Worm (Caenorhabditis elegans) whole organism, young adult: ENCODE data around the gene bgnt-1.3.

Experiments used
- F52B5.7 ChIP-seq: sonication (generic microtip); optimal IDR thresholded peaks from 2 replicates; lab custom pipeline; 2016; ENCODE audit warnings: mild to moderate bottlenecking, missing genetic modification characterization, missing compliant biosample characterization
- nfya-1 ChIP-seq: sonication (generic microtip); optimal IDR thresholded peaks from 2 replicates; lab custom pipeline; 2017; ENCODE audit warnings: antibody characterized with exemption, missing compliant biosample characterization, missing genetic modification characterization, borderline replicate concordance; ENCODE audit not compliant: insufficient read depth
- rpc-1 ChIP-seq, 2 experiments: fragments of 150-350 bp in 1 of 2; sonication (generic microtip) in 1 of 2; optimal IDR thresholded peaks; 2 replicates each; lab custom pipeline; 2014 to 2018; ENCODE audit warnings: missing biosample characterization in 1 of 2, missing genetic modification characterization in 1 of 2, missing genetic modification reagents in 1 of 2, missing genotype in 1 of 2
- snpc-4 ChIP-seq, 5 experiments: fragments of 150-350 bp in 1 of 5; sonication (generic microtip) in 4 of 5; optimal IDR thresholded peaks; 2 replicates each; lab custom pipeline; 2014 to 2018; ENCODE audit warnings: missing genetic modification characterization in 5 of 5, missing biosample characterization in 3 of 5, antibody characterized with exemption in 2 of 5, mild to moderate bottlenecking in 2 of 5, missing compliant biosample characterization in 2 of 5, missing genotype in 2 of 5, moderate library complexity in 2 of 5, missing genetic modification reagents in 1 of 5
- somi-1 ChIP-seq: fragments of 200-800 bp; sonication (Bioruptor generic); optimal IDR thresholded peaks from 2 replicates; lab custom pipeline; 2018; ENCODE audit warnings: mild to moderate bottlenecking, missing genetic modification characterization, missing compliant biosample characterization

DNA sequence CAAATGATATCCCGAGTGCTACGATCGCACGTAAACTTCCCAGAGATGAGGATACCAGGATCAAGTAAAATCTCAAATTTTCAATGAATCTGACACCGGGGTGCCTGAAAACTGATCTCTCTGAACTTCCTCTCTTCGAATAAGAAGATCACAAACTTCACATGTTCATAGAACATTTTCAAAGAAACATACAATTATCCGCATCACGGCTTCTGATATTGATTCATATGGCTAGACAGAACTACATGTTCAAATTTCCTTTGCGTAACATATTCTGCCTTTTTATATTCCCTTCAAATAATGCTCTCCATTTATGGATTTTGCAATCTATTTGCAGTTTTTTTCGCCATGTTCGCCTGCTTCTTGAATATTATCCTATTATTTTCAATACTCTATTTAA lies 40.8 kb upstream of the bgnt-1.3 start, which contains the start of gene srbc-83:
- TF ChIP-seq nfya-1 (tag; lab: Kevin White, UChicago) (no peak), snpc-4 (GFP tag; optimal IDR thresholded peaks at IDR 0.05; lab: Kevin White, UChicago) (no peak), snpc-4 (tag; optimal IDR thresholded peaks at IDR 0.05; lab: Kevin White, UChicago) (no peak), rpc-1 (optimal IDR thresholded peaks at IDR 0.05; lab: Kevin White, UChicago) (no peak), rpc-1 (tag; optimal IDR thresholded peaks at IDR 0.05; lab: Kevin White, UChicago) (no peak), somi-1 (GFP tag; lab: Kevin White, UChicago) (no peak), F52B5.7 (tag; lab: Kevin White, UChicago) (no peak)
